Worm (Caenorhabditis elegans) whole organism, L1 larva: ENCODE measurements around the gene aqp-2.

Experiments
- aly-2 ChIP-seq: fragments of 150-350 bp; optimal IDR thresholded peaks from 2 replicates; lab custom pipeline; 2014; ENCODE audit warnings: missing biosample characterization, missing genetic modification characterization
- ces-1 ChIP-seq: fragments of 150-350 bp; optimal IDR thresholded peaks from 2 replicates; lab custom pipeline; 2014; ENCODE audit warnings: missing biosample characterization, missing genetic modification reagents, missing genetic modification characterization
- dpl-1 ChIP-seq, 3 experiments: fragments of 150-350 bp in 2 of 3; sonication (generic microtip) in 1 of 3; optimal IDR thresholded peaks; 2 replicates each; lab custom pipeline; 2014 to 2017; ENCODE audit warnings: missing biosample characterization in 3 of 3, missing genetic modification characterization in 3 of 3, missing genetic modification reagents in 3 of 3
- irx-1 ChIP-seq: sonication (generic microtip); optimal IDR thresholded peaks from 2 replicates; lab custom pipeline; 2016; ENCODE audit warnings: missing genetic modification characterization, missing compliant biosample characterization
- lin-15B ChIP-seq: fragments of 150-350 bp; sonication (generic microtip); optimal IDR thresholded peaks from 3 replicates; lab custom pipeline; 2014; ENCODE audit warnings: missing biosample characterization, missing genetic modification characterization
- lin-35 ChIP-seq, 2 experiments: fragments of 150-350 bp; optimal IDR thresholded peaks; 2 replicates each; lab custom pipeline; 2014; ENCODE audit warnings: missing biosample characterization in 2 of 2, missing genetic modification characterization in 2 of 2, missing genetic modification reagents in 2 of 2
- lin-39 ChIP-seq: fragments of 150-350 bp; optimal IDR thresholded peaks from 2 replicates; lab custom pipeline; 2014; ENCODE audit warnings: missing biosample characterization, missing genetic modification reagents, missing genetic modification characterization
- mdl-1 ChIP-seq, 2 experiments: fragments of 150-350 bp; optimal IDR thresholded peaks; 2 replicates each; lab custom pipeline; 2014 to 2017; ENCODE audit warnings: missing biosample characterization in 2 of 2, missing genetic modification characterization in 2 of 2, inconsistent platforms in 1 of 2
- nhr-12 ChIP-seq: sonication (generic microtip); optimal IDR thresholded peaks from 2 replicates; lab custom pipeline; 2017; ENCODE audit warnings: missing biosample characterization, missing genetic modification characterization
- nhr-19 ChIP-seq: fragments of 200-800 bp; sonication (Bioruptor generic); conservative IDR thresholded peaks from 2 replicates; pipeline ENCODE4 v1.3.6; 2022; ENCODE audit warnings: missing genetic modification characterization, missing compliant biosample characterization
- nhr-71 ChIP-seq: sonication (generic microtip); optimal IDR thresholded peaks from 2 replicates; lab custom pipeline; 2016; ENCODE audit warnings: mild to moderate bottlenecking, missing genetic modification characterization, moderate library complexity, missing compliant biosample characterization
- unc-62 ChIP-seq: fragments of 150-350 bp; optimal IDR thresholded peaks from 2 replicates; lab custom pipeline; 2014; ENCODE audit warnings: missing biosample characterization, missing genetic modification reagents, missing genetic modification characterization
- unc-98 ChIP-seq: fragments of 200-800 bp; sonication (Bioruptor generic); IDR thresholded peaks from 2 replicates; pipeline ENCODE4 v1.3.6; 2022; ENCODE audit warnings: missing genetic modification characterization, missing compliant biosample characterization

DNA sequence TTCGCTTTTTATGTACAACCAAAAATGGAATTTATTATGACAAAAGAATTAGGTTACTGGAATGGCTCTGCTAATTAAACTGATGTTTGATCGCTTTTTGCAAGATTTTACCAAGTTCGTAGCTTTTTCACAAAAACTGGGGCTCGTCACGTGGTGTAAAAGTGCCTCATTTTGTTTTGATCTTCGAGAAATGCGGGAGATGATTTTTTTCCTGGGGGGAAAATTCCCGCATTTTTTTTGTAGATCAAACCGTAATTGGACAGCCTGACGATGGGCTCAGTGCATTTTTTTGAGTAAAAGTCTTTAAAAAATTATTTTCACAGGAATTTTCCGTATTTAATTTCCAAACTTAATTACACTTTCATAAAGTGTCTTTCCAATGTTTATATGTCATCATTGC is 27.3 kb upstream of the aqp-2 start:
- no peak for TF ChIP-seq irx-1 (tag; lab: Kevin White, UChicago)
- no peak for TF ChIP-seq nhr-12 (tag; lab: Kevin White, UChicago)
- no peak for TF ChIP-seq lin-39
- no peak for TF ChIP-seq unc-62 (GFP tag; lab: Kevin White, UChicago)
- TF ChIP-seq unc-98 (GFP tag; lab: Robert Waterston, UW) = no peak
- no peak for TF ChIP-seq lin-35 (GFP tag; optimal IDR thresholded peaks at IDR 0.05; lab: Kevin White, UChicago)
- no peak for TF ChIP-seq dpl-1 (GFP tag; optimal IDR thresholded peaks at IDR 0.05; lab: Kevin White, UChicago)
- no peak for TF ChIP-seq ces-1
- TF ChIP-seq aly-2 (tag; lab: Kevin White, UChicago) = no peak
- no peak for TF ChIP-seq mdl-1 (tag; optimal IDR thresholded peaks at IDR 0.05; lab: Kevin White, UChicago)
- no peak for TF ChIP-seq lin-15B
- no peak for TF ChIP-seq nhr-19 (GFP tag; lab: Robert Waterston, UW)
- TF ChIP-seq nhr-71 (tag; lab: Kevin White, UChicago) = no peak
